Worm (Caenorhabditis elegans): ENCODE results near the gene W04B5.8.

W04B5.8 gene

DNA sequence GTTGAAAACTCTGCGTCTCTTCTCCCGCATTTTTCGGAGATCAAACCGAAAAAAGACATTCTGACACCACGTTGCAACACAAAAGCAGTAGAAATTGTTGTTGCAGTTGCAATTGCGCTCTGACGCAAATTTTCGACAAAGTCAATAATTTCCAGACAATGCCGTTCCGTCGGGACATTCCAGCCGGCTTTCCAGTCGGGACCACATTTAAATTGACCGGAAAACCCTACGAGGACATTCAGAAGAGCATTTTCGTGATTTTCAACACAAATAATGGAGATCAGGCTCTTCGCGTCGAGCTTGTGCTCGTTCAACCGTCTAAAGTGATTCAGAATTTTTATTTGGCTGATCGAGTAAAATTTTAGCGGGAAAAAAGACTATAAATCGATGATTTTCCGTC, 7.1 kb upstream of the W04B5.8 start:
- TF ChIP-seq lin-39 (tag; optimal IDR thresholded peaks at IDR 0.05) (no peak), nhr-76 (tag; optimal IDR thresholded peaks at IDR 0.05) (no peak), mxl-3 (GFP tag; optimal IDR thresholded peaks at IDR 0.05) (no peak), F49E8.2 (tag; optimal IDR thresholded peaks at IDR 0.05; ENCODE audit: borderline replicate concordance) (no peak), set-16 (GFP tag; IDR thresholded peaks at IDR 0.05) (no peak), aha-1 (tag) (peak; percentile 76)

DNA sequence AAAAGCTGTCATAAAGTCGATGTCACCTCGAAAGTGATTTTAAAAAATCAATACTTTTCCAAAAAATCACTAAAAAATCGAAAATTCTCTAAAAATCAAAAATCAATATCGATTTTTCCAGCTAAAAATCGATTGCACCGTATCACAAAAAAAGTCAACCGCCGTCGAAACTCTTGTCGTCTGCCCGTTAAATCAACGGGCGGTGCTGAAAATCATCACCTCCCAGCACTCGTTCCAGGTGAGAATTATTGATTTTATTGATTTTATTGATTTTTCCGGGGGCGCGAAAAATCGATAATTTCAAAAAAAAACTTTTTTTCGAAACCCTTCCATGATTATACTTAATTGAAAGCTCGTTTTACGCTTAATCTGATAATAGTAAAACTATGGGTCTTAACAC, 6.6 kb upstream of the W04B5.8 start:
- peak; percentile 90 for TF ChIP-seq ceh-28 (tag; optimal IDR thresholded peaks at IDR 0.05)
- TF ChIP-seq lin-38 (GFP tag; IDR thresholded peaks at IDR 0.05): peak; percentile 8
- TF ChIP-seq F44E2.7 (GFP tag; IDR thresholded peaks at IDR 0.05): 0 out of 2 replicates have a peak, but pooled peaks have one; percentile 60
- no peak for TF ChIP-seq nhr-111 (GFP tag; optimal IDR thresholded peaks at IDR 0.05)

DNA sequence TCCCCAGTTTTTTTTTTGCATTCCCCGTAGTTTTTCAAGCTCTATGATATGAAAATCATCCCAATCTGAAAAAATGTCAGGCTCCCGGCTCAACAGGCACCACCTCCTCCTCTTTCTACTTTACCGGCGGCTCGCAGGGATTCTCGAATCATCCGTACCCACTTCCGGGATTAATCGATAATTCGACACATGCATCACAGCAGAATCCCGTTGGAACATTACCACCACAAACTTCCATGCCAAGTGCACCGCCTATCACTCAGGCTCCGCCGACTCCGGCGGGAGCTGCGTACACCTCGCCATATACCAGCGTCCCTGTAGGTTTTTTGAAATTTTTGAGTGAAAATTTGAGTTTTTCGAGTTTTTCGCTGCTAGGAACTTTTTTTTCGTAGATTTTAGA, 4.9 kb upstream of the W04B5.8 start:
- peak; percentile 53 for TF ChIP-seq aha-1 (tag)
- peak; percentile 60; the same call in 1 of the 2 replicates for TF ChIP-seq egl-43 (GFP tag; IDR thresholded peaks at IDR 0.05)
- TF ChIP-seq Y48G9A.11 (GFP tag; IDR thresholded peaks at IDR 0.05): no peak
- peak in 1 of 2 experiments; percentile 12 for TF ChIP-seq unc-62 (GFP tag; optimal IDR thresholded peaks at IDR 0.05 in 1 of 2)
- no peak for TF ChIP-seq unc-62 (tag; optimal IDR thresholded peaks at IDR 0.05)

DNA sequence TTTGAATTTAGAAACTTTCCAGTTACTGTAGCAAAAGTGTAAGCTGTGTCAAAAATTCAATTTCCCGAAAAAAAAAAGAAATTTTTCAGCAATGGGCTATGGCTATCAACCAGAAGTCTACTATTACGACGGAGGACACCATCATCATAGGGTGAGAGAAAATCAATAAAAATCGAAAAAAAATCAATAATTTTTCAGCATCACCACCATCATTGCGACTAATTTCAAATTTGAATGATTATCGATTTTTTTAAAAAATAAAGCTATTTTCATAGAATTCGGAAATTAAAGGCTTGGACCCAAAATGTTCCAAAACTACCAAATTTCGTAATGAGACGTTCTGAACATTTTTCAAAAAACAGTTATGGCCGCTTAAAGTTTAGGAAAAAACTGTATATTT, 2.5 kb upstream of the W04B5.8 start:
- TF ChIP-seq nhr-237 (tag; optimal IDR thresholded peaks at IDR 0.05): no peak
- TF ChIP-seq ceh-28 (tag; optimal IDR thresholded peaks at IDR 0.05): peak; percentile 82
- no peak for TF ChIP-seq lin-39 (tag; optimal IDR thresholded peaks at IDR 0.05)

DNA sequence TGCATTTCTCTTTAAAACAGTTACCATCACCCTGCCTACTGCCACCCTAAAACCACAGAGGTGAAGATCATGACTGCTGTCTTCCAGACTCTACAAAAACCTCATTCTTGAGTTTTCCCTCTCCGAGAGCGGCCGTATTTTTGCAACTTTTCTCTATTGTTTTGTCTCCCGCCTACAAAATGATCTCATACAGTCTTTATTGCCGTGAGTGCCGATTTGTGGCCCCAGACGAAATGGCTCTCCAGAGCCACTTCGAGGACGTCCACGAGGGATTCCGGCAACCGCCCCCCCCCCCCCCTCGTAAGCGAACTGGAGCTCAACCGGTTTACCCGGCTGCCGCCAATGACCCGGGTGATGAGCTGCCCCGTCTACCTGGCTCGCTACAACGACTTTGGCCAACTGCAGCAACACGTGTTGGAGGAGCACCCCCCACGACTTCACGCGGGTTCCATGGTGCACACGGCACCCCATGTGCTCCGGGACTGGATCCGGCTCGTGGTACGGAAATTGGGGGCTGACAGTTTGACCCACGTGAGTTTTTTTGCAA, 1.3 kb upstream of the W04B5.8 start:
- 0 out of 2 replicates have a peak, but pooled peaks have one; percentile 12 for TF ChIP-seq daf-8 (GFP tag; IDR thresholded peaks at IDR 0.05)
- TF ChIP-seq aha-1 (tag): peak; percentile 90
- peak; percentile 97 for TF ChIP-seq set-16 (GFP tag; IDR thresholded peaks at IDR 0.05)
- no peak for TF ChIP-seq ceh-20 (GFP tag; IDR thresholded peaks at IDR 0.05)

DNA sequence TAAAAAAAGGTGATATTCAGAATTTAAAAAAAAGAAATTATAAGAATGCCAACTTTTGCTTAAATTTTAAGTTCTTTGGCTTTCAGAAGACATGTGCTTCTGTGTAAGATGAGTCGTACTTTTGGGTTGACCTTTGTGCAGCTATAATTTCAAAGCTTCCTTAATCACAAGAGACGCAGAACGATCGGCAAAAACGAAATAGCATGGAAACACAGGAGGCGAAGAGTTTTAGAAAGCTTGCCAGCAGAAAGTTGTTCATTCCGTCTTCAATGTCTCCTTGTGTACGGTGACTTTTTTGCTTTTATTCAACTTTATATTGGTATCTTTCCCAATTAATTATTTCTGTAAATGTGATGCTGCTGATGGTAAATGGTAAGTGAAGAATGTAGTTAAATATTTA, 6.8 kb downstream of the W04B5.8 start:
- TF ChIP-seq fkh-10 (GFP tag; optimal IDR thresholded peaks at IDR 0.05) (no peak), vab-7 (GFP tag; IDR thresholded peaks at IDR 0.05) (no peak), nhr-237 (tag; optimal IDR thresholded peaks at IDR 0.05) (no peak), F26F4.8 (GFP tag; conservative IDR thresholded peaks at IDR 0.05) (no peak), zfp-3 (GFP tag; conservative IDR thresholded peaks at IDR 0.05) (no peak), nhr-28 (tag; optimal IDR thresholded peaks at IDR 0.05) (peak; percentile 9), sdz-12 (GFP tag; optimal IDR thresholded peaks at IDR 0.05) (no peak), duxl-1 (tag; optimal IDR thresholded peaks at IDR 0.05; ENCODE audit: poor library complexity) (peak; percentile 14), unc-39 (tag; optimal IDR thresholded peaks at IDR 0.05) (no peak), ces-1 (GFP tag; optimal IDR thresholded peaks at IDR 0.05) (no peak), zfp-2 (tag; optimal IDR thresholded peaks at IDR 0.05) (no peak), Y5F2A.4 (GFP tag; optimal IDR thresholded peaks at IDR 0.05) (no peak), dmd-9 (GFP tag; IDR thresholded peaks at IDR 0.05) (no peak), cey-2 (tag; optimal IDR thresholded peaks at IDR 0.05; ENCODE audit: borderline replicate concordance, insufficient read depth) (no peak), rbr-2 (tag; optimal IDR thresholded peaks at IDR 0.05) (no peak), nhr-25 (tag; optimal IDR thresholded peaks at IDR 0.05; ENCODE audit: borderline replicate concordance, insufficient read depth) (no peak), zag-1 (tag; optimal IDR thresholded peaks at IDR 0.05) (no peak)
